Fruit fly (Drosophila melanogaster) whole organism, prepupa: ENCODE data around the gene PH4alphaNE3.

Experiments
- Blimp-1 ChIP-seq: fragments of 200-800 bp; sonication (Bioruptor generic); optimal IDR thresholded peaks from 3 replicates; lab custom pipeline; 2017; ENCODE audit warnings: missing biosample characterization, missing genetic modification characterization, mild to moderate bottlenecking, moderate library complexity, missing genetic modification reagents
- CG10631 ChIP-seq: fragments of 200-800 bp; sonication (Bioruptor generic); optimal IDR thresholded peaks from 2 replicates; lab custom pipeline; 2016; ENCODE audit warnings: missing biosample characterization, missing genetic modification characterization
- CG10669 ChIP-seq: fragments of 200-800 bp; sonication (Bioruptor generic); optimal IDR thresholded peaks from 3 replicates; lab custom pipeline; 2018; ENCODE audit warnings: missing biosample characterization, mild to moderate bottlenecking, missing genetic modification characterization, moderate library complexity
- CG11294 ChIP-seq: fragments of 200-800 bp; sonication (Bioruptor generic); IDR thresholded peaks from 2 replicates; pipeline ENCODE4 v1.3.6; 2022; ENCODE audit warnings: missing biosample characterization, missing genetic modification characterization
- CG11762 ChIP-seq: fragments of 200-800 bp; sonication (Bioruptor generic); optimal IDR thresholded peaks from 3 replicates; lab custom pipeline; 2016; ENCODE audit warnings: missing biosample characterization, missing genetic modification characterization; ENCODE audit not compliant: insufficient read depth
- CG11902 ChIP-seq: fragments of 200-800 bp; sonication (Bioruptor generic); optimal IDR thresholded peaks from 3 replicates; lab custom pipeline; 2016; ENCODE audit warnings: missing biosample characterization, missing genetic modification characterization
- CG15336 ChIP-seq: fragments of 200-800 bp; sonication (Bioruptor generic); IDR thresholded peaks from 2 replicates; pipeline ENCODE4 v1.3.6; 2022; ENCODE audit warnings: missing biosample characterization, missing genetic modification characterization
- CG1621 ChIP-seq: fragments of 200-800 bp; sonication (Bioruptor generic); optimal IDR thresholded peaks from 3 replicates; lab custom pipeline; 2018; ENCODE audit warnings: missing biosample characterization, mild to moderate bottlenecking, missing genetic modification characterization
- CG16779 ChIP-seq: fragments of 200-800 bp; sonication (Bioruptor generic); optimal IDR thresholded peaks from 3 replicates; lab custom pipeline; 2017; ENCODE audit warnings: missing biosample characterization, mild to moderate bottlenecking, missing genetic modification characterization
- CG3032 ChIP-seq: fragments of 200-800 bp; optimal IDR thresholded peaks from 2 replicates; lab custom pipeline; 2019; ENCODE audit warnings: missing biosample characterization, mild to moderate bottlenecking, missing genetic modification characterization, moderate library complexity
- CG32006 ChIP-seq: fragments of 200-800 bp; sonication (Bioruptor generic); optimal IDR thresholded peaks from 3 replicates; lab custom pipeline; 2017; ENCODE audit warnings: missing biosample characterization, mild to moderate bottlenecking, missing genetic modification characterization
- CG34406 ChIP-seq: fragments of 200-800 bp; sonication (Bioruptor generic); optimal IDR thresholded peaks from 3 replicates; lab custom pipeline; 2016; ENCODE audit warnings: missing biosample characterization, missing genetic modification characterization
- CG3919 ChIP-seq: fragments of 200-800 bp; sonication (Bioruptor generic); optimal IDR thresholded peaks from 3 replicates; lab custom pipeline; 2016; ENCODE audit warnings: missing biosample characterization, missing genetic modification characterization
- CG4318 ChIP-seq: fragments of 200-800 bp; sonication (Bioruptor generic); optimal IDR thresholded peaks from 3 replicates; lab custom pipeline; 2017; ENCODE audit warnings: missing biosample characterization, mild to moderate bottlenecking, missing genetic modification characterization
- CG6163 ChIP-seq: fragments of 200-800 bp; sonication (Bioruptor generic); IDR thresholded peaks from 3 replicates; pipeline ENCODE4 v1.3.6; 2022; ENCODE audit warnings: missing biosample characterization, missing genetic modification characterization
- CG6276 ChIP-seq: fragments of 200-800 bp; sonication (Bioruptor generic); optimal IDR thresholded peaks from 2 replicates; lab custom pipeline; 2017; ENCODE audit warnings: missing biosample characterization, mild to moderate bottlenecking, missing genetic modification characterization
- CG6792 ChIP-seq: fragments of 200-800 bp; sonication (Bioruptor generic); optimal IDR thresholded peaks from 3 replicates; lab custom pipeline; 2016; ENCODE audit warnings: missing biosample characterization, missing genetic modification characterization
- CG6808 ChIP-seq: fragments of 200-800 bp; sonication (Bioruptor generic); optimal IDR thresholded peaks from 3 replicates; lab custom pipeline; 2017; ENCODE audit warnings: missing biosample characterization, missing genetic modification characterization, mild to moderate bottlenecking, moderate library complexity, missing genetic modification reagents
- CG6854 ChIP-seq: fragments of 200-800 bp; sonication (Bioruptor generic); optimal IDR thresholded peaks from 2 replicates; lab custom pipeline; 2017; ENCODE audit warnings: missing biosample characterization, mild to moderate bottlenecking, missing genetic modification characterization
- CG8119 ChIP-seq: fragments of 200-800 bp; sonication (Bioruptor generic); IDR thresholded peaks from 3 replicates; pipeline ENCODE4 v1.3.6; 2022; ENCODE audit warnings: missing biosample characterization, missing genetic modification characterization
- CG8319 ChIP-seq: fragments of 200-800 bp; sonication (Bioruptor generic); optimal IDR thresholded peaks from 3 replicates; lab custom pipeline; 2016; ENCODE audit warnings: missing biosample characterization, missing genetic modification characterization
- CG8632 ChIP-seq: fragments of 200-800 bp; sonication (Bioruptor generic); optimal IDR thresholded peaks from 3 replicates; lab custom pipeline; 2016; ENCODE audit warnings: missing biosample characterization, missing genetic modification characterization
- CG9139 ChIP-seq: fragments of 200-800 bp; sonication (Bioruptor generic); optimal IDR thresholded peaks from 3 replicates; lab custom pipeline; 2017; ENCODE audit warnings: missing biosample characterization, mild to moderate bottlenecking, missing genetic modification characterization
- Eip93F ChIP-seq: fragments of 200-800 bp; sonication (Bioruptor generic); optimal IDR thresholded peaks from 2 replicates; lab custom pipeline; 2016; ENCODE audit warnings: missing biosample characterization, mild to moderate bottlenecking, missing genetic modification characterization
- Ets96B ChIP-seq: fragments of 200-800 bp; optimal IDR thresholded peaks from 2 replicates; lab custom pipeline; 2019; ENCODE audit warnings: missing biosample characterization, mild to moderate bottlenecking, missing genetic modification characterization, moderate library complexity
- Hr38 ChIP-seq: sonication (Bioruptor generic); optimal IDR thresholded peaks from 2 replicates; lab custom pipeline; 2016; ENCODE audit warnings: missing biosample characterization, missing genetic modification characterization
- Hr39 ChIP-seq: fragments of 200-800 bp; sonication (Bioruptor generic); optimal IDR thresholded peaks from 2 replicates; lab custom pipeline; 2016; ENCODE audit warnings: missing biosample characterization, missing genetic modification characterization
- Hr4 ChIP-seq: fragments of 200-800 bp; sonication (Bioruptor generic); optimal IDR thresholded peaks from 3 replicates; lab custom pipeline; 2016; ENCODE audit warnings: missing biosample characterization, missing genetic modification characterization
- Lpt ChIP-seq: fragments of 200-800 bp; sonication (Bioruptor generic); optimal IDR thresholded peaks from 3 replicates; lab custom pipeline; 2016; ENCODE audit warnings: missing biosample characterization, missing genetic modification characterization
- Met ChIP-seq: fragments of 200-800 bp; sonication (Bioruptor generic); optimal IDR thresholded peaks from 3 replicates; lab custom pipeline; 2016; ENCODE audit warnings: missing biosample characterization, missing genetic modification characterization
- OdsH ChIP-seq: fragments of 200-800 bp; sonication (Bioruptor generic); optimal IDR thresholded peaks from 3 replicates; lab custom pipeline; 2016; ENCODE audit warnings: missing biosample characterization, missing genetic modification characterization
- Smox ChIP-seq: fragments of 200-800 bp; sonication (Bioruptor generic); optimal IDR thresholded peaks from 3 replicates; lab custom pipeline; 2016; ENCODE audit warnings: missing biosample characterization, missing genetic modification characterization
- Sox102F ChIP-seq: fragments of 200-800 bp; sonication (Bioruptor generic); optimal IDR thresholded peaks from 2 replicates; lab custom pipeline; 2016; ENCODE audit warnings: missing biosample characterization, mild to moderate bottlenecking, missing genetic modification characterization
- Sox14 ChIP-seq: fragments of 200-800 bp; sonication (Bioruptor generic); optimal IDR thresholded peaks from 3 replicates; lab custom pipeline; 2016; ENCODE audit warnings: missing biosample characterization, missing genetic modification characterization
- achi ChIP-seq: fragments of 200-800 bp; sonication (Bioruptor generic); optimal IDR thresholded peaks from 3 replicates; lab custom pipeline; 2016; ENCODE audit warnings: missing biosample characterization, missing genetic modification characterization
- acj6 ChIP-seq: fragments of 200-800 bp; sonication (Bioruptor generic); optimal IDR thresholded peaks from 3 replicates; lab custom pipeline; 2016; ENCODE audit warnings: missing biosample characterization, missing genetic modification characterization
- cyc ChIP-seq: fragments of 200-800 bp; sonication (Bioruptor generic); optimal IDR thresholded peaks from 3 replicates; lab custom pipeline; 2016; ENCODE audit warnings: missing biosample characterization, missing genetic modification characterization
- dac ChIP-seq: fragments of 200-800 bp; sonication (Bioruptor generic); optimal IDR thresholded peaks from 2 replicates; lab custom pipeline; 2017; ENCODE audit warnings: missing biosample characterization, mild to moderate bottlenecking, missing genetic modification characterization
- fd85E ChIP-seq: fragments of 200-800 bp; sonication (Bioruptor generic); optimal IDR thresholded peaks from 3 replicates; lab custom pipeline; 2016; ENCODE audit warnings: missing biosample characterization, missing genetic modification characterization
- fkh ChIP-seq: fragments of 200-800 bp; sonication (Bioruptor generic); optimal IDR thresholded peaks from 3 replicates; lab custom pipeline; 2017; ENCODE audit warnings: missing biosample characterization, mild to moderate bottlenecking, missing genetic modification characterization, moderate library complexity
- lz ChIP-seq: fragments of 200-800 bp; sonication (Bioruptor generic); optimal IDR thresholded peaks from 3 replicates; lab custom pipeline; 2016; ENCODE audit warnings: missing biosample characterization, missing genetic modification characterization
- net ChIP-seq: fragments of 200-800 bp; sonication (Bioruptor generic); optimal IDR thresholded peaks from 3 replicates; lab custom pipeline; 2016; ENCODE audit warnings: missing biosample characterization, missing genetic modification characterization
- pdm3 ChIP-seq: fragments of 200-800 bp; sonication (Bioruptor generic); optimal IDR thresholded peaks from 3 replicates; lab custom pipeline; 2016; ENCODE audit warnings: missing biosample characterization, missing genetic modification characterization
- salr ChIP-seq, 2 experiments: fragments of 200-800 bp; sonication (Bioruptor generic); optimal IDR thresholded peaks; 3 replicates each; lab custom pipeline; 2016 to 2018; ENCODE audit warnings: missing biosample characterization in 2 of 2, missing genetic modification characterization in 2 of 2, mild to moderate bottlenecking in 1 of 2
- svp ChIP-seq: fragments of 200-800 bp; sonication (Bioruptor generic); peaks from one replicate; lab custom pipeline; 2016; ENCODE audit warnings: missing biosample characterization, missing genetic modification characterization
- topi ChIP-seq: fragments of 200-800 bp; sonication (Bioruptor generic); optimal IDR thresholded peaks from 3 replicates; lab custom pipeline; 2016; ENCODE audit warnings: missing biosample characterization, missing genetic modification characterization
- vri ChIP-seq: fragments of 200-800 bp; sonication (Bioruptor generic); optimal IDR thresholded peaks from 3 replicates; lab custom pipeline; 2016; ENCODE audit warnings: missing biosample characterization, mild to moderate bottlenecking, missing genetic modification characterization

PH4alphaNE3 gene

dm6 chr3R:30600154-30601009, 3.6 kb upstream of the PH4alphaNE3 start (continued):
- TF ChIP-seq dac (GFP tag; lab: Kevin White, UChicago), result peak; percentile 66
- TF ChIP-seq fkh (GFP tag; lab: Kevin White, UChicago), result peak; percentile 52
- peak; percentile 95 for TF ChIP-seq net
- TF ChIP-seq achi (GFP tag; lab: Kevin White, UChicago), result peak; percentile 90
- peak; percentile 94 for TF ChIP-seq topi
- peak; percentile 63 for TF ChIP-seq CG6808 (GFP tag; lab: Kevin White, UChicago)
- TF ChIP-seq acj6 (GFP tag; lab: Kevin White, UChicago), result peak; percentile 92
- peak; percentile 68 for TF ChIP-seq CG4318
- TF ChIP-seq CG34406 (GFP tag; lab: Kevin White, UChicago), result peak; percentile 93
- TF ChIP-seq CG6854, result peak; percentile 24
- peak; percentile 79 for TF ChIP-seq Lpt (GFP tag; lab: Kevin White, UChicago)
- TF ChIP-seq Hr4 (GFP tag; lab: Kevin White, UChicago), result peak; percentile 94
- peak; percentile 92 for TF ChIP-seq CG8632 (GFP tag; lab: Kevin White, UChicago)
- peak; percentile 87 for TF ChIP-seq CG16779 (tag; lab: Kevin White, UChicago)
- peak; percentile 82 for TF ChIP-seq Ets96B
- peak; percentile 97 for TF ChIP-seq CG15336 (GFP tag; lab: Robert Waterston, UW)
- peak; percentile 93 for TF ChIP-seq lz (GFP tag; lab: Kevin White, UChicago)
- peak; percentile 90 for TF ChIP-seq CG32006
- no peak for TF ChIP-seq Hr38 (GFP tag; lab: Kevin White, UChicago)
- TF ChIP-seq fd85E (GFP tag; lab: Kevin White, UChicago), result peak; percentile 68
- peak; percentile 81 for TF ChIP-seq CG3032 (tag; lab: Kevin White, UChicago)
- peak; percentile 93 for TF ChIP-seq Smox (GFP tag; lab: Kevin White, UChicago)
- peak; percentile 83 for TF ChIP-seq CG11902 (GFP tag; lab: Kevin White, UChicago)
- peak; percentile 95 for TF ChIP-seq CG8119 (GFP tag; lab: Robert Waterston, UW)
- peak; percentile 93 for TF ChIP-seq CG3919 (GFP tag; lab: Kevin White, UChicago)
- TF ChIP-seq CG8319, result peak; percentile 76
- peak; percentile 80 for TF ChIP-seq CG9139 (GFP tag; lab: Kevin White, UChicago)
- peak; percentile 88 for TF ChIP-seq cyc

DNA sequence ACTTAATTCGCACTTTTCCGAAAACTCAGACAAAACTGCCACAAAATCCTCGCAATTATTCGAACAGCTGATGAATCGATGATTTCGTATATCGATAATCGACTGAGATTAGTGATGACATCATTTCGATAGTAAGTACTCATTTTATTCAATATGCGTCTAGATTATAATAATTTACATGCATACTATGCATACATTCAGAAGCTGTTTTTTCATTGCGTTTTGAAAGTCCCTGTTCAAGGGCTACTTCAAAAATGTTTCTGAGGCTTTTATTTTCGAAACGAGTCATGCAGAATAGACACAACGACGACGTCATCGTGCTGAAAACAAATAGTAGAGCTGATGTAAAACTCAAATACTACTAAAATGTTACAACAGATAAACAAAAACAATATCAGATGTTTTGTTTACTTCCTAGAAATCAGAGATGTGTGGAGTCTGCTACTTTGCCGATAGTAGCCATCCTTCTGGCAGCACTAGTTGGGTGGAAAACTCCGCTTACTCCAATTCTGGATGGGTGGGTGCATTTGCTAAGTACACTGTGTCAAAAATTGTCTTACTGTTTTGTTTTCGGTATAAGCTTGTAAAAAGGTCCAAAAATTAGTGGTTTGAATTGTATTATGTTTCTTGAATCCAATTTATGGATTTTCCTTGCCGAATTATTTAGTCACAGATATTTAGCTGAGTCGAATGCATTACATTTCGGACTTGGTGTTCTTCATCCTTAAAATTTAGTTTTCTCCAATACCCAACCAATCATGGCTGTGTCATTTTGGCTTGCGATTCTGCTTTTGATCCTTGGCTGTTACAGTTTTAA, 2.3 kb upstream of the PH4alphaNE3 start, which contains the start of the genes CG2246 and CG31021:
TSS of gene CG2246 (minus strand) at position 50 of the 817 bp plus-strand sequence.
TSS of gene CG31021 (plus strand) at position 767 of the 817 bp plus-strand sequence.
- no peak for TF ChIP-seq CG3032 (tag; lab: Kevin White, UChicago)
- no peak for TF ChIP-seq CG1621 (tag; lab: Kevin White, UChicago)
- peak; percentile 58 for TF ChIP-seq CG10631 (GFP tag; lab: Kevin White, UChicago)
- TF ChIP-seq vri, result no peak
- TF ChIP-seq CG8319, result peak; percentile 35
- peak; percentile 0 for TF ChIP-seq Sox102F (GFP tag; lab: Kevin White, UChicago)
- peak; percentile 41 for TF ChIP-seq Met (GFP tag; lab: Kevin White, UChicago)
- TF ChIP-seq Sox14 (GFP tag; lab: Kevin White, UChicago), result peak; percentile 27
- TF ChIP-seq pdm3 (GFP tag; lab: Kevin White, UChicago), result peak; percentile 2
- no peak for TF ChIP-seq CG6276 (GFP tag; lab: Kevin White, UChicago)
- no peak for TF ChIP-seq Blimp-1
- TF ChIP-seq CG6792, result peak; percentile 11
- TF ChIP-seq fkh (GFP tag; lab: Kevin White, UChicago), result peak; percentile 88
- TF ChIP-seq OdsH (GFP tag; lab: Kevin White, UChicago), result peak; percentile 34
- TF ChIP-seq CG11294 (GFP tag; lab: Robert Waterston, UW), result no peak
- TF ChIP-seq CG11762 (GFP tag; lab: Kevin White, UChicago), result no peak
- no peak for TF ChIP-seq Lpt (GFP tag; lab: Kevin White, UChicago)
- no peak for TF ChIP-seq CG6854
- peak; percentile 82 for TF ChIP-seq svp (GFP tag; lab: Kevin White, UChicago)
- TF ChIP-seq Hr39, result peak; percentile 52
- TF ChIP-seq salr (GFP tag; optimal IDR thresholded peaks at IDR 0.05; lab: Kevin White, UChicago), result no peak
- TF ChIP-seq CG6163 (GFP tag; lab: Robert Waterston, UW), result peak; percentile 54; the same call in 2 of the 3 replicates
- peak; percentile 9 for TF ChIP-seq CG11902 (GFP tag; lab: Kevin White, UChicago)
- TF ChIP-seq Eip93F, result peak; percentile 6
- peak; percentile 14 for TF ChIP-seq CG10669 (GFP tag; lab: Kevin White, UChicago)
- TF ChIP-seq CG6808 (GFP tag; lab: Kevin White, UChicago), result peak; percentile 93
